Fruit fly (Drosophila melanogaster): ENCODE data around the gene ras.

Gene ras

dm6 chrX:10768043-10768674 is 23.9 kb downstream of the ras start, which contains the start of the genes Atg8a and BTBD9 (continued):
- TF ChIP-seq CG12391 (tag; optimal IDR thresholded peaks at IDR 0.05) (peak; percentile 48), HmgD (GFP tag; optimal IDR thresholded peaks at IDR 0.05) (peak; percentile 92), pnt (GFP tag; optimal IDR thresholded peaks at IDR 0.05) (no peak), CG30020 (tag; optimal IDR thresholded peaks at IDR 0.05) (no peak), Gsc (GFP tag; IDR thresholded peaks at IDR 0.05) (no peak), rib (GFP tag; IDR thresholded peaks at IDR 0.05) (no peak), pfk (GFP tag; optimal IDR thresholded peaks at IDR 0.05) (no peak), Nf-YA (GFP tag; IDR thresholded peaks at IDR 0.05) (no peak), CG5180 (GFP tag; optimal IDR thresholded peaks at IDR 0.05) (no peak), danr (GFP tag; IDR thresholded peaks at IDR 0.05) (no peak), so (GFP tag; IDR thresholded peaks at IDR 0.05) (peak; percentile 23; the same call in 1 of the 3 replicates), fd102C (GFP tag; optimal IDR thresholded peaks at IDR 0.05) (no peak), sisA (GFP tag; IDR thresholded peaks at IDR 0.05) (no peak), Xbp1 (GFP tag; optimal IDR thresholded peaks at IDR 0.05) (peak; percentile 33), z (GFP tag; IDR thresholded peaks at IDR 0.05) (no peak), gcm2 (GFP tag; optimal IDR thresholded peaks at IDR 0.05) (no peak), Usf (GFP tag; optimal IDR thresholded peaks at IDR 0.05) (no peak), CG17361 (GFP tag; IDR thresholded peaks at IDR 0.05) (0 out of 3 replicates have a peak, but pooled peaks have one; percentile 17), ato (GFP tag; IDR thresholded peaks at IDR 0.05; ENCODE audit: partially characterized antibody) (no peak; the same call in none of the 2 replicates), CG9215 (GFP tag; IDR thresholded peaks at IDR 0.05) (0 out of 2 replicates have a peak, but pooled peaks have one; percentile 5), CG10543 (GFP tag; optimal IDR thresholded peaks at IDR 0.05) (peak; percentile 44), nerfin-2 (GFP tag; IDR thresholded peaks at IDR 0.05; ENCODE audit: partially characterized antibody) (peak; percentile 68), CG8924 (tag; optimal IDR thresholded peaks at IDR 0.05) (peak; percentile 46), fru (optimal IDR thresholded peaks at IDR 0.05) (no peak), CG12155 (GFP tag; optimal IDR thresholded peaks at IDR 0.05) (peak; percentile 49), Ada2b (GFP tag; IDR thresholded peaks at IDR 0.05) (no peak), lbe (GFP tag; optimal IDR thresholded peaks at IDR 0.05) (no peak), ci (GFP tag; IDR thresholded peaks at IDR 0.05) (peak; percentile 51; the same call in 2 of the 3 replicates), HLHmδ (GFP tag; optimal IDR thresholded peaks at IDR 0.05) (no peak), mam (GFP tag; optimal IDR thresholded peaks at IDR 0.05) (peak; percentile 53), CG12236 (GFP tag; optimal IDR thresholded peaks at IDR 0.05) (no peak), NFAT (GFP tag; IDR thresholded peaks at IDR 0.05) (no peak), CG14860 (GFP tag; IDR thresholded peaks at IDR 0.05; ENCODE audit: partially characterized antibody) (peak; percentile 49; the same call in 1 of the 3 replicates), stwl (tag; optimal IDR thresholded peaks at IDR 0.05) (peak; percentile 81), MTF-1 (GFP tag; optimal IDR thresholded peaks at IDR 0.05; ENCODE audit: borderline replicate concordance) (peak; percentile 47), Dp (GFP tag; optimal IDR thresholded peaks at IDR 0.05) (peak; percentile 64), CG7745 (tag; optimal IDR thresholded peaks at IDR 0.05) (no peak), CG10959 (GFP tag; IDR thresholded peaks at IDR 0.05) (no peak), BEAF-32 (GFP tag; optimal IDR thresholded peaks at IDR 0.05) (peak; percentile 87), ttk (GFP tag; IDR thresholded peaks at IDR 0.05) (no peak), CG17829 (tag; optimal IDR thresholded peaks at IDR 0.05) (peak; percentile 59), croc (GFP tag; conservative IDR thresholded peaks at IDR 0.05) (no peak), Atf-2 (GFP tag; optimal IDR thresholded peaks at IDR 0.05) (no peak), aop (GFP tag; IDR thresholded peaks at IDR 0.05) (no peak), jigr1 (GFP tag; IDR thresholded peaks at IDR 0.05) (no peak), CG30431 (GFP tag; optimal IDR thresholded peaks at IDR 0.05) (no peak), CG13287 (GFP tag; IDR thresholded peaks at IDR 0.05; ENCODE audit: partially characterized antibody) (peak; percentile 84), CG4360 (GFP tag; IDR thresholded peaks at IDR 0.05) (peak; percentile 30; the same call in 1 of the 2 replicates), Dll (GFP tag; IDR thresholded peaks at IDR 0.05; ENCODE audit: partially characterized antibody) (peak; percentile 80), Eip74EF (GFP tag; optimal IDR thresholded peaks at IDR 0.05) (no peak)

Data from whole organism, embryonic.